Fruit fly (Drosophila melanogaster): ENCODE results near the gene Hsc70-4.

Hsc70-4 gene

DNA sequence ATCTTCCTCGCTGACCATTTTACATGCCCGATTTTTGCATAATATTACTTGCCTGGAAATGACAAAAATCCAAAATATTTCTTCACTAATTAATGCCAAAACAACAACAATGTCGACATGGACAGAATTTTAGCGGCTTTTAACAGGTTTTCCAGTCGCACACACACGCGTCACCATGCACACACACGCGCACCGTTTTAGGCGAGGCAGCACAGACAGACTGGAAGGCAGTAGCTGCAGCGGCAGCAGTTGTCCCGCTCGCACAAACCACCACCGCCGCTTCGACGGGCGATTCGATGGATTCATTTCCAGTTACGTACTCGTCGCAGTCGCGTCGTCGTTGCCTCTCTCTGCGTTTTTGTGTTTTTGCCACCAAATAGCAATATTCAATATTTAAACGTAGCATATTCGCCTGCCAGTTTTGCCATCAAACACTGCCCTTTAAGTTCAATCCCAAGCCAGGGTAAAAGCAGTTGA, 48.2 kb downstream of the Hsc70-4 start, which contains the start of gene CG45218 (continued):
- TF ChIP-seq Dfd (GFP tag; optimal IDR thresholded peaks at IDR 0.05): no peak
- no peak for TF ChIP-seq CG33213 (GFP tag; optimal IDR thresholded peaks at IDR 0.05)
- no peak for TF ChIP-seq CG10267 (tag; optimal IDR thresholded peaks at IDR 0.05)
- peak; percentile 28 for TF ChIP-seq ewg (GFP tag; optimal IDR thresholded peaks at IDR 0.05)
- TF ChIP-seq D19B (GFP tag; optimal IDR thresholded peaks at IDR 0.05): no peak
- no peak for TF ChIP-seq CG13775 (GFP tag; optimal IDR thresholded peaks at IDR 0.05)
- no peak for TF ChIP-seq az2 (GFP tag; optimal IDR thresholded peaks at IDR 0.05)
- TF ChIP-seq amos (GFP tag; IDR thresholded peaks at IDR 0.05; ENCODE audit: partially characterized antibody): no peak
- no peak for TF ChIP-seq CG6175 (GFP tag; IDR thresholded peaks at IDR 0.05)
- TF ChIP-seq CG11398 (GFP tag; optimal IDR thresholded peaks at IDR 0.05): no peak
- TF ChIP-seq Lpt (GFP tag; optimal IDR thresholded peaks at IDR 0.05): no peak
- peak; percentile 13 for TF ChIP-seq pfk (GFP tag; optimal IDR thresholded peaks at IDR 0.05)
- no peak for TF ChIP-seq CG5180 (GFP tag; optimal IDR thresholded peaks at IDR 0.05)
- TF ChIP-seq Six4 (GFP tag; optimal IDR thresholded peaks at IDR 0.05): no peak
- no peak for TF ChIP-seq unpg (GFP tag; optimal IDR thresholded peaks at IDR 0.05)
- no peak for TF ChIP-seq D19A (tag; optimal IDR thresholded peaks at IDR 0.05)
- peak; percentile 40 for TF ChIP-seq oc (tag; optimal IDR thresholded peaks at IDR 0.05)
- TF ChIP-seq kay (GFP tag; optimal IDR thresholded peaks at IDR 0.05): peak; percentile 51
- no peak for TF ChIP-seq CG9876 (GFP tag; optimal IDR thresholded peaks at IDR 0.05)
- no peak for TF ChIP-seq sima (GFP tag; optimal IDR thresholded peaks at IDR 0.05)
- no peak for TF ChIP-seq luna (GFP tag; optimal IDR thresholded peaks at IDR 0.05)
- no peak for TF ChIP-seq zen2 (GFP tag; IDR thresholded peaks at IDR 0.05; ENCODE audit: partially characterized antibody)
- no peak for TF ChIP-seq hth (optimal IDR thresholded peaks at IDR 0.05)
- TF ChIP-seq dpn (GFP tag; optimal IDR thresholded peaks at IDR 0.05): no peak
- TF ChIP-seq Usf (GFP tag; optimal IDR thresholded peaks at IDR 0.05): no peak
- no peak for TF ChIP-seq Fer3 (tag; optimal IDR thresholded peaks at IDR 0.05)
- peak; percentile 64 for TF ChIP-seq CG3163 (GFP tag; optimal IDR thresholded peaks at IDR 0.05)
- TF ChIP-seq maf-S (GFP tag; optimal IDR thresholded peaks at IDR 0.05): no peak
- no peak for TF ChIP-seq Spps (tag; optimal IDR thresholded peaks at IDR 0.05)
- TF ChIP-seq CG6765 (GFP tag; optimal IDR thresholded peaks at IDR 0.05): no peak
- TF ChIP-seq odd (GFP tag; optimal IDR thresholded peaks at IDR 0.05): no peak
- no peak for TF ChIP-seq CG1792 (GFP tag; optimal IDR thresholded peaks at IDR 0.05)
- no peak for TF ChIP-seq Elba2 (GFP tag; optimal IDR thresholded peaks at IDR 0.05)
- no peak for TF ChIP-seq CG16779 (GFP tag; IDR thresholded peaks at IDR 0.05)
- TF ChIP-seq h (optimal IDR thresholded peaks at IDR 0.05): no peak
- no peak for TF ChIP-seq esg (GFP tag; conservative IDR thresholded peaks at IDR 0.05)
- TF ChIP-seq Blimp-1 (GFP tag; optimal IDR thresholded peaks at IDR 0.05): no peak
- no peak for TF ChIP-seq tap (tag; optimal IDR thresholded peaks at IDR 0.05)
- no peak for TF ChIP-seq CTCF (GFP tag; optimal IDR thresholded peaks at IDR 0.05)
- no peak for TF ChIP-seq Ssrp (tag; optimal IDR thresholded peaks at IDR 0.05)
- TF ChIP-seq CG7372 (GFP tag; IDR thresholded peaks at IDR 0.05): no peak
- no peak for TF ChIP-seq CG2120 (GFP tag; optimal IDR thresholded peaks at IDR 0.05)
- no peak for TF ChIP-seq CG2116 (GFP tag; optimal IDR thresholded peaks at IDR 0.05)
- TF ChIP-seq NFAT (GFP tag; IDR thresholded peaks at IDR 0.05): no peak
- TF ChIP-seq sens-2 (GFP tag; IDR thresholded peaks at IDR 0.05): no peak
- no peak for TF ChIP-seq croc (GFP tag; conservative IDR thresholded peaks at IDR 0.05)
- peak; percentile 18 for TF ChIP-seq CG7745 (tag; optimal IDR thresholded peaks at IDR 0.05)
- TF ChIP-seq CG7271 (tag; optimal IDR thresholded peaks at IDR 0.05): no peak
- no peak for TF ChIP-seq Hmx (GFP tag; optimal IDR thresholded peaks at IDR 0.05)
- no peak for TF ChIP-seq CG2889 (GFP tag; IDR thresholded peaks at IDR 0.05)
- no peak for TF ChIP-seq H2.0 (GFP tag; IDR thresholded peaks at IDR 0.05)
- TF ChIP-seq emc (GFP tag; optimal IDR thresholded peaks at IDR 0.05): no peak
- TF ChIP-seq CG30020 (tag; optimal IDR thresholded peaks at IDR 0.05): no peak
- TF ChIP-seq bowl (GFP tag; IDR thresholded peaks at IDR 0.05): no peak
